Worm (Caenorhabditis elegans) whole organism, late embryonic: ENCODE measurements around the gene C09E8.1.

Experiments used
- ama-1 ChIP-seq: fragments of 150-350 bp; optimal IDR thresholded peaks from 2 replicates; lab custom pipeline; 2014
- fkh-6 ChIP-seq: sonication (generic microtip); optimal IDR thresholded peaks from 2 replicates; lab custom pipeline; 2016; ENCODE audit warnings: missing genetic modification characterization, missing compliant biosample characterization
- hlh-6 ChIP-seq: sonication (generic microtip); optimal IDR thresholded peaks from 2 replicates; lab custom pipeline; 2016; ENCODE audit warnings: missing genotype, missing genetic modification characterization, missing compliant biosample characterization
- odd-2 ChIP-seq: sonication (generic microtip); optimal IDR thresholded peaks from 2 replicates; lab custom pipeline; 2017; ENCODE audit warnings: antibody characterized with exemption, mild to moderate bottlenecking, missing genetic modification characterization, missing compliant biosample characterization
- pha-4 ChIP-seq: fragments of 150-350 bp; optimal IDR thresholded peaks from 2 replicates; lab custom pipeline; 2018; ENCODE audit warnings: missing biosample characterization, missing genetic modification reagents, missing genetic modification characterization
- ref-2 ChIP-seq: sonication (generic microtip); optimal IDR thresholded peaks from 2 replicates; lab custom pipeline; 2016; ENCODE audit warnings: missing genetic modification characterization, missing compliant biosample characterization
- rnt-1 ChIP-seq: sonication (generic microtip); optimal IDR thresholded peaks from 2 replicates; lab custom pipeline; 2016; ENCODE audit warnings: missing genetic modification characterization, missing compliant biosample characterization
- unc-55 ChIP-seq: sonication (generic microtip); optimal IDR thresholded peaks from 2 replicates; lab custom pipeline; 2017; ENCODE audit warnings: missing biosample characterization, missing genetic modification reagents, missing genetic modification characterization

ce11 chrII:542416-542815 is 13.9 kb upstream of the C09E8.1 start:
- TF ChIP-seq unc-55 (GFP tag; lab: Kevin White, UChicago) (no peak), ama-1 (no peak), ref-2 (tag; lab: Kevin White, UChicago) (no peak), rnt-1 (tag; lab: Kevin White, UChicago) (no peak), odd-2 (tag; lab: Kevin White, UChicago) (no peak), pha-4 (tag; lab: Kevin White, UChicago) (no peak), fkh-6 (tag; lab: Kevin White, UChicago) (no peak), hlh-6 (tag; lab: Kevin White, UChicago) (no peak)
